Fruit fly (Drosophila melanogaster) whole organism, wandering third instar larva: ENCODE results near the gene CG8519.

Source experiments
- Abd-B ChIP-seq: fragments of >200 bp; optimal IDR thresholded peaks from 2 replicates; lab custom pipeline; 2017; ENCODE audit warnings: missing biosample characterization, missing genetic modification characterization
- HLH106 ChIP-seq: fragments of 200-800 bp; optimal IDR thresholded peaks from 3 replicates; lab custom pipeline; 2019; ENCODE audit warnings: missing biosample characterization, mild to moderate bottlenecking, missing genetic modification characterization, moderate library complexity
- Mio ChIP-seq: sonication (Bioruptor generic); optimal IDR thresholded peaks from 2 replicates; lab custom pipeline; 2016; ENCODE audit warnings: missing biosample characterization, missing genetic modification characterization
- N ChIP-seq: fragments of >200 bp; optimal IDR thresholded peaks from 2 replicates; lab custom pipeline; 2018; ENCODE audit warnings: missing biosample characterization, missing external identifiers, missing genetic modification characterization
- br ChIP-seq: fragments of 200-800 bp; sonication (Bioruptor generic); optimal IDR thresholded peaks from 2 replicates; lab custom pipeline; 2016; ENCODE audit warnings: missing biosample characterization, missing genetic modification characterization
- brk ChIP-seq: fragments of 200-800 bp; sonication (Bioruptor generic); optimal IDR thresholded peaks from 2 replicates; lab custom pipeline; 2016; ENCODE audit warnings: missing biosample characterization, mild to moderate bottlenecking, missing genetic modification characterization
- dl ChIP-seq, 2 experiments: fragments of 175-275, 200-275 bp in 1 of 2; fragments of 200-275 bp in 1 of 2; sonication (Bioruptor generic); optimal IDR thresholded peaks; lab custom pipeline; 2018; ENCODE audit warnings: mild to moderate bottlenecking in 2 of 2, missing biosample characterization in 2 of 2, missing genetic modification characterization in 2 of 2, moderate library complexity in 2 of 2; ENCODE audit not compliant: partially characterized antibody in 2 of 2, insufficient read depth in 1 of 2
- ey ChIP-seq: fragments of 200-800 bp; sonication (Bioruptor generic); optimal IDR thresholded peaks from 2 replicates; lab custom pipeline; 2016; ENCODE audit warnings: missing biosample characterization, missing genetic modification characterization
- fru ChIP-seq: fragments of 200-800 bp; sonication (Bioruptor generic); optimal IDR thresholded peaks from 3 replicates; lab custom pipeline; 2016; ENCODE audit warnings: missing biosample characterization, mild to moderate bottlenecking, missing genetic modification characterization
- psq ChIP-seq: fragments of 200-800 bp; sonication (Bioruptor generic); optimal IDR thresholded peaks from 3 replicates; lab custom pipeline; 2017; ENCODE audit warnings: missing biosample characterization, mild to moderate bottlenecking, missing genetic modification characterization, moderate library complexity
- usp ChIP-seq: fragments of >200 bp; optimal IDR thresholded peaks from 2 replicates; lab custom pipeline; 2017; ENCODE audit warnings: missing biosample characterization, missing genetic modification characterization

dm6 chr3L:6705865-6706264 lies 1.2 kb downstream of the CG8519 start:
- TF ChIP-seq Abd-B: no peak
- no peak for TF ChIP-seq br (GFP tag; lab: Kevin White, UChicago)
- no peak for TF ChIP-seq fru (GFP tag; lab: Kevin White, UChicago)
- no peak for TF ChIP-seq Mio (GFP tag; lab: Kevin White, UChicago)
- TF ChIP-seq ey (GFP tag; lab: Kevin White, UChicago): no peak
- TF ChIP-seq dl (GFP tag; optimal IDR thresholded peaks at IDR 0.05; lab: Kevin White, UChicago; ENCODE audit: insufficient read depth in 1 of 2, partially characterized antibody in 2 of 2): no peak
- no peak for TF ChIP-seq N (GFP tag; lab: Kevin White, UChicago)
- TF ChIP-seq HLH106 (tag; lab: Kevin White, UChicago): no peak
- TF ChIP-seq brk: no peak
- no peak for TF ChIP-seq usp (GFP tag; lab: Kevin White, UChicago)
- TF ChIP-seq psq (GFP tag; lab: Kevin White, UChicago): no peak
